Fruit fly (Drosophila melanogaster) whole organism, prepupa: ENCODE measurements around the gene CG34462.
A peak's percentile ranks its signal among the peaks of the same experiment; 100 is the strongest.

ENCODE experiments used
- CG10631 ChIP-seq: fragments of 200-800 bp; sonication (Bioruptor generic); optimal IDR thresholded peaks from 2 replicates; lab custom pipeline; 2016; ENCODE audit warnings: missing biosample characterization, missing genetic modification characterization
- CG11902 ChIP-seq: fragments of 200-800 bp; sonication (Bioruptor generic); optimal IDR thresholded peaks from 3 replicates; lab custom pipeline; 2016; ENCODE audit warnings: missing biosample characterization, missing genetic modification characterization
- CG15336 ChIP-seq: fragments of 200-800 bp; sonication (Bioruptor generic); IDR thresholded peaks from 2 replicates; pipeline ENCODE4 v1.3.6; 2022; ENCODE audit warnings: missing biosample characterization, missing genetic modification characterization
- CG16779 ChIP-seq: fragments of 200-800 bp; sonication (Bioruptor generic); optimal IDR thresholded peaks from 3 replicates; lab custom pipeline; 2017; ENCODE audit warnings: missing biosample characterization, mild to moderate bottlenecking, missing genetic modification characterization
- CG3032 ChIP-seq: fragments of 200-800 bp; optimal IDR thresholded peaks from 2 replicates; lab custom pipeline; 2019; ENCODE audit warnings: missing biosample characterization, mild to moderate bottlenecking, missing genetic modification characterization, moderate library complexity
- CG31627 ChIP-seq: fragments of 200-800 bp; sonication (Bioruptor generic); optimal IDR thresholded peaks from 3 replicates; lab custom pipeline; 2016; ENCODE audit warnings: missing biosample characterization, missing genetic modification characterization
- CG32006 ChIP-seq: fragments of 200-800 bp; sonication (Bioruptor generic); optimal IDR thresholded peaks from 3 replicates; lab custom pipeline; 2017; ENCODE audit warnings: missing biosample characterization, mild to moderate bottlenecking, missing genetic modification characterization
- CG34406 ChIP-seq: fragments of 200-800 bp; sonication (Bioruptor generic); optimal IDR thresholded peaks from 3 replicates; lab custom pipeline; 2016; ENCODE audit warnings: missing biosample characterization, missing genetic modification characterization
- CG3919 ChIP-seq: fragments of 200-800 bp; sonication (Bioruptor generic); optimal IDR thresholded peaks from 3 replicates; lab custom pipeline; 2016; ENCODE audit warnings: missing biosample characterization, missing genetic modification characterization
- CG4318 ChIP-seq: fragments of 200-800 bp; sonication (Bioruptor generic); optimal IDR thresholded peaks from 3 replicates; lab custom pipeline; 2017; ENCODE audit warnings: missing biosample characterization, mild to moderate bottlenecking, missing genetic modification characterization
- CG6163 ChIP-seq: fragments of 200-800 bp; sonication (Bioruptor generic); IDR thresholded peaks from 3 replicates; pipeline ENCODE4 v1.3.6; 2022; ENCODE audit warnings: missing biosample characterization, missing genetic modification characterization
- CG6276 ChIP-seq: fragments of 200-800 bp; sonication (Bioruptor generic); optimal IDR thresholded peaks from 2 replicates; lab custom pipeline; 2017; ENCODE audit warnings: missing biosample characterization, mild to moderate bottlenecking, missing genetic modification characterization
- CG6808 ChIP-seq: fragments of 200-800 bp; sonication (Bioruptor generic); optimal IDR thresholded peaks from 3 replicates; lab custom pipeline; 2017; ENCODE audit warnings: missing biosample characterization, missing genetic modification characterization, mild to moderate bottlenecking, moderate library complexity, missing genetic modification reagents
- CG6854 ChIP-seq: fragments of 200-800 bp; sonication (Bioruptor generic); optimal IDR thresholded peaks from 2 replicates; lab custom pipeline; 2017; ENCODE audit warnings: missing biosample characterization, mild to moderate bottlenecking, missing genetic modification characterization
- CG7368 ChIP-seq: fragments of 200-800 bp; sonication (Bioruptor generic); optimal IDR thresholded peaks from 3 replicates; lab custom pipeline; 2016; ENCODE audit warnings: missing biosample characterization, missing genetic modification characterization
- CG8119 ChIP-seq: fragments of 200-800 bp; sonication (Bioruptor generic); IDR thresholded peaks from 3 replicates; pipeline ENCODE4 v1.3.6; 2022; ENCODE audit warnings: missing biosample characterization, missing genetic modification characterization
- CG8632 ChIP-seq: fragments of 200-800 bp; sonication (Bioruptor generic); optimal IDR thresholded peaks from 3 replicates; lab custom pipeline; 2016; ENCODE audit warnings: missing biosample characterization, missing genetic modification characterization
- Eip78C ChIP-seq: fragments of 200-800 bp; sonication (Bioruptor generic); peaks from one replicate; lab custom pipeline; 2016; ENCODE audit warnings: missing biosample characterization, missing genetic modification characterization
- Ets21C ChIP-seq: fragments of 200-800 bp; sonication (Bioruptor generic); optimal IDR thresholded peaks from 3 replicates; lab custom pipeline; 2016; ENCODE audit warnings: missing biosample characterization, missing genetic modification characterization
- Gug ChIP-seq: fragments of 200-800 bp; sonication (Bioruptor generic); IDR thresholded peaks from 2 replicates; pipeline ENCODE4 v1.3.6; 2022; ENCODE audit warnings: missing biosample characterization, missing genetic modification characterization
- Hr38 ChIP-seq: sonication (Bioruptor generic); optimal IDR thresholded peaks from 2 replicates; lab custom pipeline; 2016; ENCODE audit warnings: missing biosample characterization, missing genetic modification characterization
- Hr39 ChIP-seq: fragments of 200-800 bp; sonication (Bioruptor generic); optimal IDR thresholded peaks from 2 replicates; lab custom pipeline; 2016; ENCODE audit warnings: missing biosample characterization, missing genetic modification characterization
- Hr4 ChIP-seq: fragments of 200-800 bp; sonication (Bioruptor generic); optimal IDR thresholded peaks from 3 replicates; lab custom pipeline; 2016; ENCODE audit warnings: missing biosample characterization, missing genetic modification characterization
- Lpt ChIP-seq: fragments of 200-800 bp; sonication (Bioruptor generic); optimal IDR thresholded peaks from 3 replicates; lab custom pipeline; 2016; ENCODE audit warnings: missing biosample characterization, missing genetic modification characterization
- OdsH ChIP-seq: fragments of 200-800 bp; sonication (Bioruptor generic); optimal IDR thresholded peaks from 3 replicates; lab custom pipeline; 2016; ENCODE audit warnings: missing biosample characterization, missing genetic modification characterization
- Smox ChIP-seq: fragments of 200-800 bp; sonication (Bioruptor generic); optimal IDR thresholded peaks from 3 replicates; lab custom pipeline; 2016; ENCODE audit warnings: missing biosample characterization, missing genetic modification characterization
- Sox14 ChIP-seq: fragments of 200-800 bp; sonication (Bioruptor generic); optimal IDR thresholded peaks from 3 replicates; lab custom pipeline; 2016; ENCODE audit warnings: missing biosample characterization, missing genetic modification characterization
- Sox15 ChIP-seq: fragments of 200-800 bp; sonication (Bioruptor generic); optimal IDR thresholded peaks from 3 replicates; lab custom pipeline; 2016; ENCODE audit warnings: missing biosample characterization, missing genetic modification characterization
- achi ChIP-seq: fragments of 200-800 bp; sonication (Bioruptor generic); optimal IDR thresholded peaks from 3 replicates; lab custom pipeline; 2016; ENCODE audit warnings: missing biosample characterization, missing genetic modification characterization
- acj6 ChIP-seq: fragments of 200-800 bp; sonication (Bioruptor generic); optimal IDR thresholded peaks from 3 replicates; lab custom pipeline; 2016; ENCODE audit warnings: missing biosample characterization, missing genetic modification characterization
- cyc ChIP-seq: fragments of 200-800 bp; sonication (Bioruptor generic); optimal IDR thresholded peaks from 3 replicates; lab custom pipeline; 2016; ENCODE audit warnings: missing biosample characterization, missing genetic modification characterization
- dac ChIP-seq: fragments of 200-800 bp; sonication (Bioruptor generic); optimal IDR thresholded peaks from 2 replicates; lab custom pipeline; 2017; ENCODE audit warnings: missing biosample characterization, mild to moderate bottlenecking, missing genetic modification characterization
- dsx ChIP-seq: fragments of 200-800 bp; optimal IDR thresholded peaks from 3 replicates; lab custom pipeline; 2019; ENCODE audit warnings: missing biosample characterization, mild to moderate bottlenecking, missing genetic modification characterization, moderate library complexity; ENCODE audit not compliant: poor library complexity, severe bottlenecking
- eg ChIP-seq: fragments of 200-800 bp; sonication (Bioruptor generic); IDR thresholded peaks from 3 replicates; pipeline ENCODE4 v1.3.6; 2022; ENCODE audit warnings: missing biosample characterization, missing genetic modification characterization
- esn ChIP-seq: fragments of 200-800 bp; sonication (Bioruptor generic); optimal IDR thresholded peaks from 2 replicates; lab custom pipeline; 2016; ENCODE audit warnings: missing biosample characterization, mild to moderate bottlenecking, missing genetic modification characterization, moderate library complexity
- fd85E ChIP-seq: fragments of 200-800 bp; sonication (Bioruptor generic); optimal IDR thresholded peaks from 3 replicates; lab custom pipeline; 2016; ENCODE audit warnings: missing biosample characterization, missing genetic modification characterization
- fkh ChIP-seq: fragments of 200-800 bp; sonication (Bioruptor generic); optimal IDR thresholded peaks from 3 replicates; lab custom pipeline; 2017; ENCODE audit warnings: missing biosample characterization, mild to moderate bottlenecking, missing genetic modification characterization, moderate library complexity
- pdm3 ChIP-seq: fragments of 200-800 bp; sonication (Bioruptor generic); optimal IDR thresholded peaks from 3 replicates; lab custom pipeline; 2016; ENCODE audit warnings: missing biosample characterization, missing genetic modification characterization
- spab ChIP-seq: fragments of 200-800 bp; sonication (Bioruptor generic); optimal IDR thresholded peaks from 2 replicates; lab custom pipeline; 2017; ENCODE audit warnings: missing biosample characterization, mild to moderate bottlenecking, missing genetic modification characterization, missing genetic modification reagents
- svp ChIP-seq: fragments of 200-800 bp; sonication (Bioruptor generic); peaks from one replicate; lab custom pipeline; 2016; ENCODE audit warnings: missing biosample characterization, missing genetic modification characterization
- topi ChIP-seq: fragments of 200-800 bp; sonication (Bioruptor generic); optimal IDR thresholded peaks from 3 replicates; lab custom pipeline; 2016; ENCODE audit warnings: missing biosample characterization, missing genetic modification characterization
- vri ChIP-seq: fragments of 200-800 bp; sonication (Bioruptor generic); optimal IDR thresholded peaks from 3 replicates; lab custom pipeline; 2016; ENCODE audit warnings: missing biosample characterization, mild to moderate bottlenecking, missing genetic modification characterization

Gene CG34462

dm6 chr3L:8333574-8333973 lies 5.2 kb downstream of the CG34462 start:
- TF ChIP-seq CG3032, result no peak
- TF ChIP-seq Eip78C (GFP tag; lab: Kevin White, UChicago), result peak; percentile 41
- peak; percentile 36 for TF ChIP-seq Hr4 (GFP tag; lab: Kevin White, UChicago)
- TF ChIP-seq CG6276 (GFP tag; lab: Kevin White, UChicago), result peak; percentile 61
- no peak for TF ChIP-seq cyc
- TF ChIP-seq fkh (GFP tag; lab: Kevin White, UChicago), result no peak
- TF ChIP-seq OdsH (GFP tag; lab: Kevin White, UChicago), result no peak
- peak; percentile 2 for TF ChIP-seq CG32006
- TF ChIP-seq eg (GFP tag; lab: Robert Waterston, UW), result no peak
- 0 out of 2 replicates have a peak, but pooled peaks have one; percentile 27 for TF ChIP-seq CG15336
- TF ChIP-seq CG8119 (GFP tag; lab: Robert Waterston, UW), result peak; percentile 58

dm6 chr3L:8334338-8334737 lies 6.0 kb downstream of the CG34462 start:
- peak; percentile 48 for TF ChIP-seq Hr4 (GFP tag; lab: Kevin White, UChicago)
- no peak for TF ChIP-seq Gug (GFP tag; lab: Robert Waterston, UW)
- 0 out of 2 replicates have a peak, but pooled peaks have one; percentile 21 for TF ChIP-seq CG15336
- no peak for TF ChIP-seq fd85E (GFP tag; lab: Kevin White, UChicago)
- no peak for TF ChIP-seq Ets21C
- TF ChIP-seq OdsH (GFP tag; lab: Kevin White, UChicago), result no peak
- peak; percentile 59; the same call in 2 of the 3 replicates for TF ChIP-seq CG8119 (GFP tag; lab: Robert Waterston, UW)
- no peak for TF ChIP-seq Smox (GFP tag; lab: Kevin White, UChicago)
- TF ChIP-seq topi, result no peak
- no peak for TF ChIP-seq CG34406 (GFP tag; lab: Kevin White, UChicago)
- TF ChIP-seq CG11902 (GFP tag; lab: Kevin White, UChicago), result no peak
- TF ChIP-seq Lpt, result no peak
- peak; percentile 60; the same call in 2 of the 3 replicates for TF ChIP-seq eg (GFP tag; lab: Robert Waterston, UW)
- TF ChIP-seq CG4318 (GFP tag; lab: Kevin White, UChicago), result peak; percentile 25
- peak; percentile 39 for TF ChIP-seq CG6276 (GFP tag; lab: Kevin White, UChicago)
- no peak for TF ChIP-seq Hr39 (GFP tag; lab: Kevin White, UChicago)
- TF ChIP-seq CG32006, result peak; percentile 35
- no peak for TF ChIP-seq CG31627 (GFP tag; lab: Kevin White, UChicago)

dm6 chr3L:8336372-8336771 lies 8.0 kb downstream of the CG34462 start, which contains the start of gene Cpr66Cb:
TSS of gene Cpr66Cb (plus strand) at chr3L:8336672.
- TF ChIP-seq CG15336 (no peak), Lpt (peak; percentile 7), CG32006 (peak; percentile 53), CG6854 (GFP tag; lab: Kevin White, UChicago) (no peak), Sox14 (GFP tag; lab: Kevin White, UChicago) (no peak), CG8632 (GFP tag; lab: Kevin White, UChicago) (no peak), acj6 (GFP tag; lab: Kevin White, UChicago) (no peak), eg (GFP tag; lab: Robert Waterston, UW) (0 out of 3 replicates have a peak, but pooled peaks have one; percentile 16)
- TF ChIP-seq, all 60 proteins: peak for 3

dm6 chr3L:8338921-8339320 lies 10.5 kb downstream of the CG34462 start, which contains the start of gene Pex2:
TSS of gene Pex2 (plus strand) at chr3L:8339051.
- TF ChIP-seq Hr4 (GFP tag; lab: Kevin White, UChicago) (no peak), fkh (GFP tag; lab: Kevin White, UChicago) (peak; percentile 75), CG16779 (peak; percentile 8), pdm3 (GFP tag; lab: Kevin White, UChicago) (no peak), Sox14 (GFP tag; lab: Kevin White, UChicago) (no peak), CG3032 (no peak), spab (GFP tag; lab: Kevin White, UChicago) (no peak), svp (GFP tag; lab: Kevin White, UChicago) (peak; percentile 98), Sox15 (GFP tag; lab: Kevin White, UChicago) (no peak), Hr38 (GFP tag; lab: Kevin White, UChicago) (no peak), achi (GFP tag; lab: Kevin White, UChicago) (no peak), fd85E (GFP tag; lab: Kevin White, UChicago) (no peak), esn (GFP tag; lab: Kevin White, UChicago) (no peak), CG15336 (no peak), CG3919 (GFP tag; lab: Kevin White, UChicago) (peak; percentile 23), CG34406 (GFP tag; lab: Kevin White, UChicago) (no peak), OdsH (GFP tag; lab: Kevin White, UChicago) (no peak), CG10631 (GFP tag; lab: Kevin White, UChicago) (no peak), Ets21C (no peak), CG6276 (GFP tag; lab: Kevin White, UChicago) (no peak), CG6808 (GFP tag; lab: Kevin White, UChicago) (peak; percentile 52), cyc (no peak), topi (no peak), CG8119 (GFP tag; lab: Robert Waterston, UW) (no peak), CG31627 (GFP tag; lab: Kevin White, UChicago) (no peak), Smox (GFP tag; lab: Kevin White, UChicago) (no peak), vri (no peak), CG7368 (GFP tag; lab: Kevin White, UChicago) (no peak), Hr39 (GFP tag; lab: Kevin White, UChicago) (no peak), CG6854 (GFP tag; lab: Kevin White, UChicago) (no peak), dsx (GFP tag; lab: Kevin White, UChicago) (no peak), Lpt (no peak), CG6163 (GFP tag; lab: Robert Waterston, UW) (no peak), dac (GFP tag; lab: Kevin White, UChicago) (no peak), Eip78C (GFP tag; lab: Kevin White, UChicago) (peak; percentile 79)
